Worm (Caenorhabditis elegans) whole organism, L2 larva: ENCODE measurements around the gene cTel54X.2.

Experiments used
- egl-27 ChIP-seq: sonication (generic microtip); optimal IDR thresholded peaks from 3 replicates; lab custom pipeline; 2017; ENCODE audit warnings: missing biosample characterization, missing genetic modification reagents, missing genetic modification characterization
- nhr-77 ChIP-seq: fragments of 150-350 bp; optimal IDR thresholded peaks from 2 replicates; lab custom pipeline; 2014; ENCODE audit warnings: missing biosample characterization, missing genetic modification characterization
- peb-1 ChIP-seq: fragments of 150-350 bp; optimal IDR thresholded peaks from 2 replicates; lab custom pipeline; 2014; ENCODE audit warnings: missing biosample characterization, missing genetic modification characterization
- unc-62 ChIP-seq: fragments of 150-350 bp; optimal IDR thresholded peaks from 2 replicates; lab custom pipeline; 2014; ENCODE audit warnings: missing biosample characterization, missing genetic modification reagents, missing genetic modification characterization

DNA sequence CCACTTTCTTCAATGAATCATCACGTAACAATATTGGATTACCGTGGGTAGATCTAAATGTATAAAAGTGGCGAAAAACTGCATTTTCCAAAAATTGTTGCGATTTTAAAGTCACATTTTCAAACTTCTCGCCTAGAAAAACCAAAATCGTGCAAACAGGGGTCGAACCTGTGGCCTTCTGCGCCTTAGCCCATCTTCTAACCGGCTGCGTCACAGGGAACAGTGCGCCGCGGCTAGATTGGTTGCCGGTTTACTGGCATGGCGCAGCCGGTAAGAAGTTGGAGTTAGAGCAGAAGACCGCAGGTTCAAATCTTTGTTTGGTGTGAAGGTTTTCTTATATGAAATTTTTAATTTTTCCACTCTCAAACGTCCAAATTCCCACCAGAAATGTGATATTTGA lies 46.0 kb downstream of the cTel54X.2 start:
- no peak for TF ChIP-seq egl-27 (tag; lab: Kevin White, UChicago)
- no peak for TF ChIP-seq peb-1 (tag; lab: Kevin White, UChicago)
- no peak for TF ChIP-seq unc-62 (GFP tag; lab: Kevin White, UChicago)
- TF ChIP-seq nhr-77 (tag; lab: Kevin White, UChicago), result no peak
